Fruit fly (Drosophila melanogaster): ENCODE measurements around the gene IP3K1.

IP3K1 gene

DNA sequence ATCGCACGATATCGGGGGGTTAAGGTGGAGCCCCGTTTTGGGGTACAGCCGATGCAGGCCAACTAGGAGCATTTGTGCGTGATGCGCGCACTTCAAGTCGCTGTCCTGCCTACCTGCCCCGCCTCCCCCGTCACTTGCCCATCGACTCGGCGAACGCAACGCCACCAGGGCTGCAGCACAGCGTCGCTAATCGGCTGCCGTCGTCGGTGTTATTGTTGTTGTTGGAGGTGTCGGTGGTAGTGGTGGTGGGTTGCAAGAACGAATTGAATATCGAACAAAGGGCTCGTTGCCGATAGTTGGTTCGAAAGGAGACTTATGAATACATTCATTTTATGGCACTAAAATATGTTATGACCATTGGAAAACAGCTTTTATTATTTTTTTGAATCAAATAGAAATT is 23.3 kb upstream of the IP3K1 start (continued):
- TF ChIP-seq ind (GFP tag; optimal IDR thresholded peaks at IDR 0.05) (peak; percentile 55), CG16863 (GFP tag; optimal IDR thresholded peaks at IDR 0.05) (peak; percentile 44), CG10654 (GFP tag; optimal IDR thresholded peaks at IDR 0.05) (peak; percentile 17), Chrac-16 (GFP tag; optimal IDR thresholded peaks at IDR 0.05) (peak; percentile 46), Fer3 (tag; optimal IDR thresholded peaks at IDR 0.05) (peak; percentile 61), twi (tag; optimal IDR thresholded peaks at IDR 0.05) (peak; percentile 22), crol (GFP tag; IDR thresholded peaks at IDR 0.05) (peak; percentile 99), NFAT (GFP tag; IDR thresholded peaks at IDR 0.05) (peak; percentile 86), ranshi (GFP tag; IDR thresholded peaks at IDR 0.05) (peak; percentile 53; the same call in 1 of the 2 replicates), bowl (GFP tag; IDR thresholded peaks at IDR 0.05) (no peak), zf30C (GFP tag; optimal IDR thresholded peaks at IDR 0.05) (peak; percentile 42), CG11560 (tag; IDR thresholded peaks at IDR 0.05) (peak; percentile 71; the same call in 2 of the 3 replicates), CG30431 (GFP tag; optimal IDR thresholded peaks at IDR 0.05) (no peak), CG10321 (GFP tag; IDR thresholded peaks at IDR 0.05) (0 out of 2 replicates have a peak, but pooled peaks have one; percentile 18), Poxn (GFP tag; IDR thresholded peaks at IDR 0.05) (no peak), Dip2 (GFP tag; IDR thresholded peaks at IDR 0.05) (no peak), sob (GFP tag; IDR thresholded peaks at IDR 0.05) (peak; percentile 84), HLH4C (GFP tag; IDR thresholded peaks at IDR 0.05; ENCODE audit: partially characterized antibody) (peak; percentile 81), zfh2 (GFP tag; optimal IDR thresholded peaks at IDR 0.05) (peak; percentile 61), shn (GFP tag; optimal IDR thresholded peaks at IDR 0.05) (peak; percentile 50), Hand (GFP tag; optimal IDR thresholded peaks at IDR 0.05) (no peak), CG10366 (GFP tag; IDR thresholded peaks at IDR 0.05) (peak; percentile 76), Xbp1 (GFP tag; optimal IDR thresholded peaks at IDR 0.05) (peak; percentile 67), CHES-1-like (GFP tag; optimal IDR thresholded peaks at IDR 0.05) (peak; percentile 61), CG13287 (GFP tag; IDR thresholded peaks at IDR 0.05; ENCODE audit: partially characterized antibody) (peak; percentile 95), CG3281 (GFP tag; optimal IDR thresholded peaks at IDR 0.05) (peak; percentile 48), CG9876 (GFP tag; optimal IDR thresholded peaks at IDR 0.05) (peak; percentile 17), nerfin-2 (GFP tag; IDR thresholded peaks at IDR 0.05; ENCODE audit: partially characterized antibody) (peak; percentile 87), CG10147 (GFP tag; optimal IDR thresholded peaks at IDR 0.05) (peak; percentile 23), B-H2 (GFP tag; optimal IDR thresholded peaks at IDR 0.05) (peak; percentile 78), Nf-YB (GFP tag; optimal IDR thresholded peaks at IDR 0.05) (peak; percentile 1), mam (GFP tag; optimal IDR thresholded peaks at IDR 0.05) (peak; percentile 71), cad (GFP tag; optimal IDR thresholded peaks at IDR 0.05) (no peak), tx (GFP tag; optimal IDR thresholded peaks at IDR 0.05) (no peak), CG14710 (tag; optimal IDR thresholded peaks at IDR 0.05) (peak; percentile 53), scrt (GFP tag; optimal IDR thresholded peaks at IDR 0.05) (no peak), Bgb (GFP tag; IDR thresholded peaks at IDR 0.05; ENCODE audit: partially characterized antibody) (peak; percentile 96), CG14860 (GFP tag; IDR thresholded peaks at IDR 0.05; ENCODE audit: partially characterized antibody) (peak; percentile 89), lov (optimal IDR thresholded peaks at IDR 0.05) (no peak), lov (GFP tag; IDR thresholded peaks at IDR 0.05) (peak; percentile 30; the same call in 1 of the 3 replicates), hkb (optimal IDR thresholded peaks at IDR 0.05) (no peak), hkb (GFP tag; IDR thresholded peaks at IDR 0.05) (no peak), sqz (GFP tag; optimal IDR thresholded peaks at IDR 0.05) (no peak), CG6791 (GFP tag; IDR thresholded peaks at IDR 0.05; ENCODE audit: partially characterized antibody) (peak; percentile 94), vnd (GFP tag; IDR thresholded peaks at IDR 0.05; ENCODE audit: partially characterized antibody) (peak; percentile 92), lola (GFP tag; optimal IDR thresholded peaks at IDR 0.05) (peak in 1 of 3 experiments; percentile 3), bcd (GFP tag; optimal IDR thresholded peaks at IDR 0.05) (peak; percentile 63), ATbp (GFP tag; optimal IDR thresholded peaks at IDR 0.05) (no peak), CG6254 (GFP tag; optimal IDR thresholded peaks at IDR 0.05) (no peak), tap (tag; optimal IDR thresholded peaks at IDR 0.05) (peak; percentile 7), dm (GFP tag; optimal IDR thresholded peaks at IDR 0.05) (peak; percentile 67)
